Worm (Caenorhabditis elegans) whole organism, L1 larva: ENCODE data around the gene Y66C5A.2.

Experiments used
- dpl-1 ChIP-seq, 3 experiments: fragments of 150-350 bp in 2 of 3; sonication (generic microtip) in 1 of 3; optimal IDR thresholded peaks; 2 replicates each; lab custom pipeline; 2014 to 2017; ENCODE audit warnings: missing biosample characterization in 3 of 3, missing genetic modification characterization in 3 of 3, missing genetic modification reagents in 3 of 3
- egl-27 ChIP-seq, 2 experiments: fragments of 150-350 bp in 1 of 2; sonication (generic microtip); optimal IDR thresholded peaks; 3 replicates each; lab custom pipeline; 2017 to 2018; ENCODE audit warnings: missing biosample characterization in 2 of 2, missing genetic modification characterization in 2 of 2, missing genetic modification reagents in 2 of 2
- lin-13 ChIP-seq: fragments of 150-350 bp; optimal IDR thresholded peaks from 2 replicates; lab custom pipeline; 2014; ENCODE audit warnings: missing biosample characterization, missing genetic modification reagents, missing genetic modification characterization
- lin-15B ChIP-seq: fragments of 150-350 bp; sonication (generic microtip); optimal IDR thresholded peaks from 3 replicates; lab custom pipeline; 2014; ENCODE audit warnings: missing biosample characterization, missing genetic modification characterization
- mdl-1 ChIP-seq, 2 experiments: fragments of 150-350 bp; optimal IDR thresholded peaks; 2 replicates each; lab custom pipeline; 2014 to 2017; ENCODE audit warnings: missing biosample characterization in 2 of 2, missing genetic modification characterization in 2 of 2, inconsistent platforms in 1 of 2
- mep-1 ChIP-seq: fragments of 150-350 bp; optimal IDR thresholded peaks from 2 replicates; lab custom pipeline; 2014; ENCODE audit warnings: missing biosample characterization, missing genetic modification characterization
- nhr-90 ChIP-seq: sonication (generic microtip); optimal IDR thresholded peaks from 2 replicates; lab custom pipeline; 2016; ENCODE audit warnings: mild to moderate bottlenecking, missing genetic modification characterization, missing compliant biosample characterization; ENCODE audit not compliant: poor library complexity
- unc-30 ChIP-seq: sonication (generic microtip); optimal IDR thresholded peaks from 2 replicates; lab custom pipeline; 2017; ENCODE audit warnings: missing biosample characterization, missing genetic modification characterization
- ztf-11 ChIP-seq, 2 experiments: sonication (generic microtip); optimal IDR thresholded peaks; 2 replicates each; lab custom pipeline; 2016 to 2017; ENCODE audit warnings: missing genetic modification characterization in 2 of 2, missing biosample characterization in 1 of 2, missing compliant biosample characterization in 1 of 2

- TF ChIP-seq lin-13 (GFP tag; lab: Kevin White, UChicago) (peak; percentile 52), dpl-1 (GFP tag; optimal IDR thresholded peaks at IDR 0.05; lab: Kevin White, UChicago) (peak in 2 of 3 experiments; percentile 27 to 49), ztf-11 (tag; optimal IDR thresholded peaks at IDR 0.05; lab: Kevin White, UChicago) (peak in 1 of 2 experiments; percentile 70), mdl-1 (tag; optimal IDR thresholded peaks at IDR 0.05; lab: Kevin White, UChicago) (peak in 1 of 2 experiments; percentile 46), lin-15B (tag; lab: Kevin White, UChicago) (no peak), unc-30 (no peak), mep-1 (peak; percentile 35), nhr-90 (tag; lab: Kevin White, UChicago) (peak; percentile 62), egl-27 (tag; optimal IDR thresholded peaks at IDR 0.05; lab: Kevin White, UChicago) (no peak)
Observed at ce11 chrX:14489945-14490344, 29.4 kb downstream of the Y66C5A.2 start, which contains the start of gene his-24.
